Worm (Caenorhabditis elegans) whole organism, young adult: Measurements from ENCODE around the gene F46H5.5.

ENCODE experiments used
- D2030.7 ChIP-seq: fragments of 200-800 bp; sonication (Bioruptor generic); IDR thresholded peaks from 2 replicates; pipeline ENCODE4 v1.3.6; 2022; ENCODE audit warnings: missing genetic modification reagents, missing genetic modification characterization, missing compliant biosample characterization
- F39B2.1 ChIP-seq: fragments of 200-800 bp; sonication (Bioruptor generic); IDR thresholded peaks from 2 replicates; pipeline ENCODE4 v1.3.6; 2022; ENCODE audit warnings: missing genetic modification reagents, missing genetic modification characterization, missing compliant biosample characterization
- F55B11.4 ChIP-seq: sonication (generic microtip); optimal IDR thresholded peaks from 2 replicates; lab custom pipeline; 2016; ENCODE audit warnings: missing compliant biosample characterization, missing genetic modification characterization, borderline replicate concordance; ENCODE audit not compliant: insufficient read depth
- K11D2.4 ChIP-seq: fragments of 200-800 bp; sonication (Bioruptor generic); IDR thresholded peaks from 2 replicates; pipeline ENCODE4 v1.3.6; 2022; ENCODE audit warnings: missing genetic modification reagents, missing genetic modification characterization, missing compliant biosample characterization
- T26A5.8 ChIP-seq: sonication (generic microtip); optimal IDR thresholded peaks from 2 replicates; lab custom pipeline; 2016; ENCODE audit warnings: missing genetic modification characterization, missing compliant biosample characterization
- Y53F4B.3 ChIP-seq: fragments of 200-800 bp; sonication (Bioruptor generic); IDR thresholded peaks from 2 replicates; pipeline ENCODE4 v1.3.6; 2022; ENCODE audit warnings: missing genetic modification reagents, missing genetic modification characterization, missing compliant biosample characterization
- Y53G8AR.9 ChIP-seq: fragments of 200-800 bp; sonication (Bioruptor generic); conservative IDR thresholded peaks from 2 replicates; pipeline ENCODE4 v1.3.6; 2022; ENCODE audit warnings: missing genetic modification reagents, missing genetic modification characterization, missing compliant biosample characterization
- Y79H2A.3 ChIP-seq: fragments of 200-800 bp; sonication (Bioruptor generic); conservative IDR thresholded peaks from 2 replicates; pipeline ENCODE4 v1.3.6; 2022; ENCODE audit warnings: missing genetic modification reagents, missing genetic modification characterization, missing compliant biosample characterization
- Y95B8A.8 ChIP-seq: fragments of 200-800 bp; sonication (Bioruptor generic); IDR thresholded peaks from 2 replicates; pipeline ENCODE4 v1.3.6; 2022; ENCODE audit warnings: missing genetic modification reagents, missing genetic modification characterization, missing compliant biosample characterization
- akir-1 ChIP-seq: fragments of 200-800 bp; sonication (Bioruptor generic); optimal IDR thresholded peaks from 2 replicates; lab custom pipeline; 2018; ENCODE audit warnings: mild to moderate bottlenecking, missing genetic modification characterization, moderate library complexity, missing compliant biosample characterization
- ama-1 ChIP-seq, 3 experiments: fragments of 150-350 bp in 1 of 3; sonication (generic microtip) in 2 of 3; optimal IDR thresholded peaks; 2 replicates each; lab custom pipeline; 2014 to 2018; ENCODE audit warnings: missing biosample characterization in 2 of 3, missing genetic modification characterization in 2 of 3, missing genetic modification reagents in 2 of 3
- athp-1 ChIP-seq: sonication (generic microtip); optimal IDR thresholded peaks from 2 replicates; lab custom pipeline; 2017; ENCODE audit warnings: mild to moderate bottlenecking, missing genetic modification characterization, missing compliant biosample characterization
- attf-6 ChIP-seq: fragments of 200-800 bp; sonication (Bioruptor generic); IDR thresholded peaks from 2 replicates; pipeline ENCODE4 v1.3.6; 2022; ENCODE audit warnings: missing genetic modification reagents, missing genetic modification characterization, missing compliant biosample characterization
- cebp-2 ChIP-seq: fragments of 200-800 bp; sonication (Bioruptor generic); IDR thresholded peaks from 2 replicates; pipeline ENCODE4 v1.3.6; 2022; ENCODE audit warnings: missing genetic modification characterization, missing compliant biosample characterization
- ceh-40 ChIP-seq: fragments of 200-800 bp; sonication (Bioruptor generic); IDR thresholded peaks from 2 replicates; pipeline ENCODE4 v1.3.6; 2022; ENCODE audit warnings: missing genetic modification characterization, missing compliant biosample characterization
- ceh-58 ChIP-seq: fragments of 200-800 bp; sonication (Bioruptor generic); IDR thresholded peaks from 2 replicates; pipeline ENCODE4 v1.3.6; 2022; ENCODE audit warnings: missing genetic modification characterization, missing compliant biosample characterization
- chd-7 ChIP-seq: sonication (generic microtip); optimal IDR thresholded peaks from 2 replicates; lab custom pipeline; 2016; ENCODE audit warnings: mild to moderate bottlenecking, missing genetic modification characterization, moderate library complexity, missing compliant biosample characterization
- dpff-1 ChIP-seq: sonication (generic microtip); optimal IDR thresholded peaks from 2 replicates; lab custom pipeline; 2017; ENCODE audit warnings: mild to moderate bottlenecking, missing genetic modification characterization, missing compliant biosample characterization
- dpl-1 ChIP-seq: fragments of 150-350 bp; optimal IDR thresholded peaks from 2 replicates; lab custom pipeline; 2014; ENCODE audit warnings: missing biosample characterization, missing genetic modification reagents, missing genetic modification characterization
- egrh-3 ChIP-seq: fragments of 200-800 bp; sonication (Bioruptor generic); IDR thresholded peaks from 2 replicates; pipeline ENCODE4 v1.3.6; 2022; ENCODE audit warnings: missing genetic modification reagents, missing genetic modification characterization, missing compliant biosample characterization
- gei-17 ChIP-seq: fragments of 200-800 bp; sonication (Bioruptor generic); optimal IDR thresholded peaks from 2 replicates; lab custom pipeline; 2018; ENCODE audit warnings: mild to moderate bottlenecking, missing genetic modification characterization, missing compliant biosample characterization
- him-1 ChIP-seq: sonication (generic microtip); optimal IDR thresholded peaks from 2 replicates; lab custom pipeline; 2016; ENCODE audit warnings: missing genotype, missing genetic modification reagents, missing genetic modification characterization, missing compliant biosample characterization
- hlh-12 ChIP-seq: sonication (generic microtip); optimal IDR thresholded peaks from 2 replicates; lab custom pipeline; 2016; ENCODE audit warnings: missing genetic modification characterization, missing compliant biosample characterization
- hlh-26 ChIP-seq: fragments of 200-800 bp; sonication (Bioruptor generic); conservative IDR thresholded peaks from 2 replicates; pipeline ENCODE4 v1.3.6; 2022; ENCODE audit warnings: missing genetic modification reagents, missing genetic modification characterization, missing compliant biosample characterization
- hrde-1 ChIP-seq: sonication (generic microtip); optimal IDR thresholded peaks from 2 replicates; lab custom pipeline; 2016; ENCODE audit warnings: missing genetic modification characterization, mild to moderate bottlenecking, missing compliant biosample characterization, moderate library complexity, missing genotype, missing genetic modification reagents, borderline replicate concordance
- lag-1 ChIP-seq: fragments of 200-800 bp; sonication (Bioruptor generic); IDR thresholded peaks from 2 replicates; pipeline ENCODE4 v1.3.6; 2022; ENCODE audit warnings: missing genetic modification reagents, missing genetic modification characterization, missing compliant biosample characterization
- let-607 ChIP-seq, 2 experiments: fragments of 200-800 bp in 1 of 2; sonication (Bioruptor generic) in 1 of 2; sonication (generic microtip) in 1 of 2; optimal IDR thresholded peaks; 2 replicates each; lab custom pipeline; 2016 to 2018; ENCODE audit warnings: mild to moderate bottlenecking in 2 of 2, missing compliant biosample characterization in 2 of 2, missing genetic modification characterization in 2 of 2, moderate library complexity in 2 of 2, missing genotype in 1 of 2
- lin-26 ChIP-seq: fragments of 200-800 bp; sonication (Bioruptor generic); IDR thresholded peaks from 2 replicates; pipeline ENCODE4 v1.3.6; 2022; ENCODE audit warnings: missing genetic modification reagents, missing genetic modification characterization, missing compliant biosample characterization
- lin-40 ChIP-seq: sonication (generic microtip); optimal IDR thresholded peaks from 2 replicates; lab custom pipeline; 2016; ENCODE audit warnings: missing genetic modification characterization, mild to moderate bottlenecking, missing compliant biosample characterization, missing genotype, missing genetic modification reagents
- lir-1 ChIP-seq: fragments of 200-800 bp; sonication (Bioruptor generic); conservative IDR thresholded peaks from 2 replicates; pipeline ENCODE4 v1.3.6; 2022; ENCODE audit warnings: missing genetic modification reagents, missing genetic modification characterization, missing compliant biosample characterization
- madf-10 ChIP-seq: sonication (generic microtip); optimal IDR thresholded peaks from 2 replicates; lab custom pipeline; 2016; ENCODE audit warnings: mild to moderate bottlenecking, missing genetic modification characterization, missing compliant biosample characterization
- madf-6 ChIP-seq: fragments of 200-800 bp; sonication (Bioruptor generic); IDR thresholded peaks from 2 replicates; pipeline ENCODE4 v1.3.6; 2022; ENCODE audit warnings: missing genetic modification reagents, missing genetic modification characterization, missing compliant biosample characterization
- mcd-1 ChIP-seq: fragments of 200-800 bp; sonication (Bioruptor generic); IDR thresholded peaks from 2 replicates; pipeline ENCODE4 v1.3.6; 2022; ENCODE audit warnings: missing genetic modification reagents, missing genetic modification characterization, missing compliant biosample characterization
- mel-28 ChIP-seq: sonication (generic microtip); optimal IDR thresholded peaks from 2 replicates; lab custom pipeline; 2016; ENCODE audit warnings: borderline replicate concordance, mild to moderate bottlenecking, missing genetic modification characterization, missing compliant biosample characterization
- nfya-1 ChIP-seq: sonication (generic microtip); optimal IDR thresholded peaks from 2 replicates; lab custom pipeline; 2017; ENCODE audit warnings: antibody characterized with exemption, missing compliant biosample characterization, missing genetic modification characterization, borderline replicate concordance; ENCODE audit not compliant: insufficient read depth
- nfya-2 ChIP-seq: fragments of 200-800 bp; sonication (Bioruptor generic); IDR thresholded peaks from 2 replicates; pipeline ENCODE4 v1.3.6; 2022; ENCODE audit warnings: missing genetic modification reagents, missing genetic modification characterization, missing compliant biosample characterization
- nhr-179 ChIP-seq: sonication (generic microtip); optimal IDR thresholded peaks from 2 replicates; lab custom pipeline; 2016; ENCODE audit warnings: mild to moderate bottlenecking, missing genetic modification characterization, missing compliant biosample characterization
- pbrm-1 ChIP-seq: fragments of 200-800 bp; sonication (Bioruptor generic); IDR thresholded peaks from 2 replicates; pipeline ENCODE4 v1.3.6; 2022; ENCODE audit warnings: missing genetic modification reagents, missing genetic modification characterization, missing compliant biosample characterization
- rec-8 ChIP-seq, 2 experiments: sonication (generic microtip); optimal IDR thresholded peaks; 2 replicates each; lab custom pipeline; 2016; ENCODE audit warnings: mild to moderate bottlenecking in 2 of 2, missing genetic modification characterization in 2 of 2, missing genetic modification reagents in 2 of 2, missing genotype in 2 of 2, missing biosample characterization in 1 of 2, missing compliant biosample characterization in 1 of 2, moderate library complexity in 1 of 2
- repo-1 ChIP-seq: sonication (generic microtip); optimal IDR thresholded peaks from 2 replicates; lab custom pipeline; 2017; ENCODE audit warnings: mild to moderate bottlenecking, missing genetic modification characterization, missing compliant biosample characterization
- sdz-38 ChIP-seq: sonication (generic microtip); optimal IDR thresholded peaks from 2 replicates; lab custom pipeline; 2016; ENCODE audit warnings: missing genotype, missing genetic modification characterization, missing compliant biosample characterization
- snpc-1.1 ChIP-seq: sonication (generic microtip); optimal IDR thresholded peaks from 2 replicates; lab custom pipeline; 2017; ENCODE audit warnings: missing genetic modification characterization, mild to moderate bottlenecking, missing compliant biosample characterization, antibody characterized with exemption, moderate library complexity, missing genotype, missing genetic modification reagents; ENCODE audit not compliant: insufficient read depth
- snpc-1.3 ChIP-seq: sonication (generic microtip); optimal IDR thresholded peaks from 2 replicates; lab custom pipeline; 2017; ENCODE audit warnings: missing genetic modification characterization, mild to moderate bottlenecking, missing compliant biosample characterization, antibody characterized with exemption, moderate library complexity, missing genotype, missing genetic modification reagents; ENCODE audit not compliant: insufficient read depth
- snpc-3.4 ChIP-seq: sonication (generic microtip); optimal IDR thresholded peaks from 2 replicates; lab custom pipeline; 2017; ENCODE audit warnings: missing genetic modification characterization, mild to moderate bottlenecking, missing compliant biosample characterization, antibody characterized with exemption, moderate library complexity, missing genotype, missing genetic modification reagents
- unc-130 ChIP-seq: sonication (generic microtip); optimal IDR thresholded peaks from 2 replicates; lab custom pipeline; 2016; ENCODE audit warnings: missing genetic modification reagents, missing genetic modification characterization, missing compliant biosample characterization
- unc-62 ChIP-seq: fragments of 150-350 bp; optimal IDR thresholded peaks from 2 replicates; lab custom pipeline; 2014; ENCODE audit warnings: missing biosample characterization, missing genetic modification reagents, missing genetic modification characterization

The F46H5.5 gene

DNA sequence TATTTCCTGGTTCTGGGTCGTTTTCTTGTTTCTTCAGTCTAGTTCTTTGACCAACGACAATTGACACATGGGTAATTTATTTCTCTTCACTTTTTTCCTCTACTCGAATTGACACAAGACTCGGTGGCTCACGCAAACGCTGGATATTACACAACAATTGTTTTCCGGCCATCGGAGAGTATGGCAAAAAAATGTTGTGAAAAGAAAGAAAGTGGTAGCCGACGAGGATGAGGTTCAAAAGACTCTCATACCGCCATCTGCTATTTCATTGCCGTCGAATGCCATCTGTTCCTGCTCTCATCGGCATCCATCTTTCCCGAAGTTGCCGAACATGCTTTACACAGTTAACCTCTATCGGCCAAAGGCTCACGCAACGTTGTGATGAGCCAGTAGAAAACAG is 20.1 kb downstream of the F46H5.5 start:
- TF ChIP-seq unc-62 = no peak

- no peak for TF ChIP-seq unc-130
- TF ChIP-seq ceh-58 (GFP tag; lab: Robert Waterston, UW) = no peak
- TF ChIP-seq chd-7 (tag; lab: Kevin White, UChicago) = no peak
- no peak for TF ChIP-seq ceh-40 (GFP tag; lab: Robert Waterston, UW)
- no peak for TF ChIP-seq lir-1 (GFP tag; lab: Robert Waterston, UW)
- no peak for TF ChIP-seq him-1 (tag; lab: Kevin White, UChicago)
- TF ChIP-seq F39B2.1 (GFP tag; lab: Robert Waterston, UW) = no peak
- TF ChIP-seq Y79H2A.3 = no peak
- TF ChIP-seq lag-1 (GFP tag; lab: Robert Waterston, UW) = no peak
- no peak for TF ChIP-seq Y95B8A.8
- no peak for TF ChIP-seq nfya-1 (tag; lab: Kevin White, UChicago)
- TF ChIP-seq Y53G8AR.9 (GFP tag; lab: Robert Waterston, UW) = no peak
- TF ChIP-seq T26A5.8 (tag; lab: Kevin White, UChicago) = no peak
- TF ChIP-seq let-607 (tag; optimal IDR thresholded peaks at IDR 0.05; lab: Kevin White, UChicago) = peak in 1 of 2 experiments; percentile 18
- no peak for TF ChIP-seq gei-17
- no peak for TF ChIP-seq lin-26
- no peak for TF ChIP-seq Y53F4B.3
- TF ChIP-seq mcd-1 (GFP tag; lab: Robert Waterston, UW) = no peak
- TF ChIP-seq D2030.7 (GFP tag; lab: Robert Waterston, UW) = no peak
- no peak for TF ChIP-seq attf-6 (GFP tag; lab: Robert Waterston, UW)
- TF ChIP-seq K11D2.4 (GFP tag; lab: Robert Waterston, UW) = 0 out of 2 replicates have a peak, but pooled peaks have one; percentile 29
- TF ChIP-seq hrde-1 = no peak
- TF ChIP-seq mel-28 (tag; lab: Kevin White, UChicago) = no peak
- TF ChIP-seq snpc-1.3 (tag; lab: Kevin White, UChicago) = no peak
- no peak for TF ChIP-seq akir-1 (GFP tag; lab: Kevin White, UChicago)
- no peak for TF ChIP-seq dpff-1 (tag; lab: Kevin White, UChicago)
- TF ChIP-seq nfya-2 (GFP tag; lab: Robert Waterston, UW) = no peak
- no peak for TF ChIP-seq hlh-12 (tag; lab: Kevin White, UChicago)
- TF ChIP-seq cebp-2 (GFP tag; lab: Robert Waterston, UW) = no peak
- TF ChIP-seq repo-1 (tag; lab: Kevin White, UChicago) = no peak
- no peak for TF ChIP-seq F55B11.4
- no peak for TF ChIP-seq pbrm-1 (GFP tag; lab: Robert Waterston, UW)
- TF ChIP-seq egrh-3 (GFP tag; lab: Robert Waterston, UW) = no peak
- TF ChIP-seq dpl-1 (GFP tag; lab: Kevin White, UChicago) = no peak
- no peak for TF ChIP-seq athp-1 (tag; lab: Kevin White, UChicago)
- TF ChIP-seq nhr-179 (tag; lab: Kevin White, UChicago) = no peak
- no peak for TF ChIP-seq madf-6
- no peak for TF ChIP-seq ama-1 (optimal IDR thresholded peaks at IDR 0.05; lab: Kevin White, UChicago)
- no peak for TF ChIP-seq ama-1 (GFP tag; optimal IDR thresholded peaks at IDR 0.05; lab: Kevin White, UChicago)
- TF ChIP-seq snpc-1.1 (tag; lab: Kevin White, UChicago) = no peak
- TF ChIP-seq unc-62 = no peak
- TF ChIP-seq lin-40 (tag; lab: Kevin White, UChicago) = peak; percentile 38
- TF ChIP-seq rec-8 (tag; optimal IDR thresholded peaks at IDR 0.05; lab: Kevin White, UChicago) = no peak
- TF ChIP-seq madf-10 (tag; lab: Kevin White, UChicago) = peak; percentile 48
- no peak for TF ChIP-seq sdz-38 (tag; lab: Kevin White, UChicago)
- TF ChIP-seq hlh-26 (GFP tag; lab: Robert Waterston, UW) = no peak
- TF ChIP-seq snpc-3.4 (tag; lab: Kevin White, UChicago) = no peak
Measured at ce11 chrX:7234723-7235203, 22.0 kb downstream of the F46H5.5 start.
